Worm (Caenorhabditis elegans) whole organism, mixed stage, embryonic: ENCODE data around the gene K11H3.8.

Experiments
- ces-1 ChIP-seq: fragments of 150-350 bp; optimal IDR thresholded peaks from 2 replicates; lab custom pipeline; 2014; ENCODE audit warnings: missing biosample characterization, missing genetic modification reagents, missing genetic modification characterization
- elt-1 ChIP-seq: sonication (generic microtip); optimal IDR thresholded peaks from 2 replicates; lab custom pipeline; 2017; ENCODE audit warnings: missing genetic modification characterization, mild to moderate bottlenecking, missing compliant biosample characterization, antibody characterized with exemption, moderate library complexity, borderline replicate concordance; ENCODE audit not compliant: insufficient read depth
- elt-3 ChIP-seq: fragments of 150-350 bp; optimal IDR thresholded peaks from 2 replicates; lab custom pipeline; 2014; ENCODE audit warnings: missing biosample characterization, missing genetic modification characterization
- mab-5 ChIP-seq: fragments of 150-350 bp; optimal IDR thresholded peaks from 2 replicates; lab custom pipeline; 2014; ENCODE audit warnings: missing biosample characterization, missing genetic modification characterization
- mep-1 ChIP-seq: fragments of 150-350 bp; optimal IDR thresholded peaks from 2 replicates; lab custom pipeline; 2017; ENCODE audit warnings: missing biosample characterization, missing genetic modification reagents, missing genetic modification characterization, inconsistent platforms
- mls-2 ChIP-seq: sonication (generic microtip); optimal IDR thresholded peaks from 2 replicates; lab custom pipeline; 2016; ENCODE audit warnings: mild to moderate bottlenecking, missing genetic modification characterization, moderate library complexity, missing compliant biosample characterization
- nhr-12 ChIP-seq: fragments of 150-350 bp; optimal IDR thresholded peaks from 2 replicates; lab custom pipeline; 2014; ENCODE audit warnings: missing biosample characterization, missing genetic modification characterization
- nhr-237 ChIP-seq: fragments of 150-350 bp; optimal IDR thresholded peaks from 2 replicates; lab custom pipeline; 2014; ENCODE audit warnings: missing biosample characterization, missing genetic modification characterization
- nhr-28 ChIP-seq: fragments of 150-350 bp; optimal IDR thresholded peaks from 2 replicates; lab custom pipeline; 2014; ENCODE audit warnings: missing biosample characterization, missing genetic modification characterization
- pha-4 ChIP-seq: fragments of 150-350 bp; optimal IDR thresholded peaks from 2 replicates; lab custom pipeline; 2018; ENCODE audit warnings: missing biosample characterization, missing genetic modification reagents, missing genetic modification characterization
- snpc-4 ChIP-seq: fragments of 150-350 bp; optimal IDR thresholded peaks from 2 replicates; lab custom pipeline; 2014; ENCODE audit warnings: missing biosample characterization, missing genetic modification characterization
- unc-62 ChIP-seq: fragments of 150-350 bp; optimal IDR thresholded peaks from 2 replicates; lab custom pipeline; 2014; ENCODE audit warnings: missing biosample characterization, missing genetic modification reagents, missing genetic modification characterization
- ztf-11 ChIP-seq: fragments of 150-350 bp; optimal IDR thresholded peaks from 2 replicates; lab custom pipeline; 2014; ENCODE audit warnings: missing biosample characterization, missing genetic modification characterization

DNA sequence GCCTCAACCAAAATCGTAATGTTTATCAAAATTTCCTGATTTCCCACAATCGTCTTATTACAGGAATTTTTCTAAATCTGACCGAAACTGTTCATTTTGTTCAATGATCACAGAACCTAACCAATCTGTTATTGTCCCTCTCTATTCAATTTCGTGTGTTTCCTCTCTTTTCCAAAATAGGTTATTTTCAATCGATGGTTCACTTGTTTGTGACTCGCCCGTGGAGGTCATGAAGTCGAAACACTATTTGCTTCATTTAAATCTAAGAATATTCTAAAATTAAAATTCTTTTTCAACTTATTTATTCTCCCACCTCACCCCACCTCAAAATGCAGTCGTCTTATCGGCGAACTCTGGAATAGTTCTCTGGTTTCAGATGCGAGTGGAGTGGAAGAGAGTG, 15.9 kb downstream of the K11H3.8 start:
- TF ChIP-seq unc-62 (GFP tag; lab: Kevin White, UChicago): no peak
- TF ChIP-seq mab-5: no peak
- no peak for TF ChIP-seq elt-1 (tag; lab: Kevin White, UChicago)
- no peak for TF ChIP-seq nhr-28
- TF ChIP-seq ztf-11: no peak
- TF ChIP-seq pha-4 (tag; lab: Kevin White, UChicago): no peak
- no peak for TF ChIP-seq nhr-12 (tag; lab: Kevin White, UChicago)
- TF ChIP-seq snpc-4 (tag; lab: Kevin White, UChicago): no peak
- TF ChIP-seq ces-1: no peak
- TF ChIP-seq mep-1 (tag; lab: Kevin White, UChicago): no peak
- no peak for TF ChIP-seq nhr-237
- no peak for TF ChIP-seq mls-2 (tag; lab: Kevin White, UChicago)
- TF ChIP-seq elt-3 (tag; lab: Kevin White, UChicago): no peak
